Fruit fly (Drosophila melanogaster): Measurements from ENCODE around the gene rdgC.

rdgC gene

dm6 chr3L:20276615-20277014 is 28.7 kb downstream of the rdgC start (continued):
- peak; percentile 36 for TF ChIP-seq Sox100B (GFP tag; optimal IDR thresholded peaks at IDR 0.05)
- peak in 1 of 2 experiments; percentile 39 for TF ChIP-seq dpn (GFP tag; optimal IDR thresholded peaks at IDR 0.05)
- TF ChIP-seq Lpt (GFP tag; optimal IDR thresholded peaks at IDR 0.05) = no peak
- TF ChIP-seq MTF-1 (GFP tag; optimal IDR thresholded peaks at IDR 0.05; ENCODE audit: borderline replicate concordance) = no peak
- TF ChIP-seq salm (tag; optimal IDR thresholded peaks at IDR 0.05) = no peak
- peak; percentile 17 for TF ChIP-seq tap (tag; optimal IDR thresholded peaks at IDR 0.05)
- no peak for TF ChIP-seq CG30020 (tag; optimal IDR thresholded peaks at IDR 0.05)
- TF ChIP-seq grn (GFP tag; optimal IDR thresholded peaks at IDR 0.05) = no peak
- no peak for TF ChIP-seq CG4282 (GFP tag; optimal IDR thresholded peaks at IDR 0.05)
- no peak for TF ChIP-seq Deaf1 (tag; optimal IDR thresholded peaks at IDR 0.05)
- no peak for TF ChIP-seq pan (optimal IDR thresholded peaks at IDR 0.05)
- TF ChIP-seq pan (GFP tag; optimal IDR thresholded peaks at IDR 0.05 in 1 of 2, IDR thresholded peaks at IDR 0.05 in 1 of 2) = peak in 1 of 2 experiments; percentile 65
- peak; percentile 40 for TF ChIP-seq CG15514 (GFP tag; optimal IDR thresholded peaks at IDR 0.05)
- peak; percentile 18 for TF ChIP-seq btn (GFP tag; optimal IDR thresholded peaks at IDR 0.05)
- no peak for TF ChIP-seq corto (GFP tag; optimal IDR thresholded peaks at IDR 0.05)
- TF ChIP-seq CG8478 (optimal IDR thresholded peaks at IDR 0.05) = no peak
- TF ChIP-seq CG8089 (GFP tag; optimal IDR thresholded peaks at IDR 0.05) = no peak
- TF ChIP-seq CHES-1-like (GFP tag; optimal IDR thresholded peaks at IDR 0.05) = peak; percentile 39
- TF ChIP-seq CG17361 (GFP tag; IDR thresholded peaks at IDR 0.05) = no peak
- no peak for TF ChIP-seq pros (GFP tag; optimal IDR thresholded peaks at IDR 0.05)
- no peak for TF ChIP-seq nom (GFP tag; optimal IDR thresholded peaks at IDR 0.05)
- TF ChIP-seq Dip3 (GFP tag; optimal IDR thresholded peaks at IDR 0.05) = no peak
- no peak for TF ChIP-seq CG33557 (GFP tag; optimal IDR thresholded peaks at IDR 0.05)
- peak; percentile 30 for TF ChIP-seq CG8924 (tag; optimal IDR thresholded peaks at IDR 0.05)
- peak; percentile 7 for TF ChIP-seq CG13296 (GFP tag; optimal IDR thresholded peaks at IDR 0.05)
- TF ChIP-seq Elba2 (GFP tag; optimal IDR thresholded peaks at IDR 0.05) = no peak
- no peak for TF ChIP-seq gt (GFP tag; IDR thresholded peaks at IDR 0.05)
- TF ChIP-seq CG3407 (GFP tag; optimal IDR thresholded peaks at IDR 0.05) = no peak
- TF ChIP-seq CG17328 (GFP tag; IDR thresholded peaks at IDR 0.05) = no peak
- TF ChIP-seq Lim3 (GFP tag; IDR thresholded peaks at IDR 0.05) = no peak
- peak; percentile 25 for TF ChIP-seq Xbp1 (GFP tag; optimal IDR thresholded peaks at IDR 0.05)
- no peak for TF ChIP-seq Optix (GFP tag; IDR thresholded peaks at IDR 0.05)
- TF ChIP-seq CG7963 (GFP tag; IDR thresholded peaks at IDR 0.05; ENCODE audit: partially characterized antibody) = no peak
- no peak for TF ChIP-seq trem (tag; optimal IDR thresholded peaks at IDR 0.05)
- TF ChIP-seq Ptx1 (GFP tag; IDR thresholded peaks at IDR 0.05) = peak; percentile 64
- 0 out of 2 replicates have a peak, but pooled peaks have one; percentile 20 for TF ChIP-seq vvl (GFP tag; IDR thresholded peaks at IDR 0.05)
- TF ChIP-seq CTCF (GFP tag; optimal IDR thresholded peaks at IDR 0.05) = no peak
- no peak for TF ChIP-seq lilli (GFP tag; optimal IDR thresholded peaks at IDR 0.05)
- no peak for TF ChIP-seq Taf1 (GFP tag; IDR thresholded peaks at IDR 0.05)
- TF ChIP-seq toy (GFP tag; IDR thresholded peaks at IDR 0.05) = no peak
- TF ChIP-seq CG4424 (GFP tag; optimal IDR thresholded peaks at IDR 0.05) = peak; percentile 43
- TF ChIP-seq CG1792 (GFP tag; optimal IDR thresholded peaks at IDR 0.05) = no peak
- TF ChIP-seq YL-1 (GFP tag; optimal IDR thresholded peaks at IDR 0.05) = no peak
- peak; percentile 14 for TF ChIP-seq CG10209 (GFP tag; optimal IDR thresholded peaks at IDR 0.05)
- no peak for TF ChIP-seq CG11456 (GFP tag; IDR thresholded peaks at IDR 0.05)
- TF ChIP-seq Dek (tag; optimal IDR thresholded peaks at IDR 0.05) = peak; percentile 14
- TF ChIP-seq tup (GFP tag; optimal IDR thresholded peaks at IDR 0.05) = no peak
- peak; percentile 12 for TF ChIP-seq nmo (GFP tag; optimal IDR thresholded peaks at IDR 0.05)
- TF ChIP-seq Opbp (GFP tag; IDR thresholded peaks at IDR 0.05; ENCODE audit: partially characterized antibody) = no peak
- no peak for TF ChIP-seq phol (tag; optimal IDR thresholded peaks at IDR 0.05)
- TF ChIP-seq trh (GFP tag; optimal IDR thresholded peaks at IDR 0.05) = no peak
- TF ChIP-seq h (optimal IDR thresholded peaks at IDR 0.05) = no peak
- TF ChIP-seq CG10462 (GFP tag; optimal IDR thresholded peaks at IDR 0.05) = no peak

All from whole organism, embryonic.